Fruit fly (Drosophila melanogaster) whole organism, wandering third instar larva: ENCODE measurements around the gene CG10616.

Experiments
- Abd-B ChIP-seq: fragments of >200 bp; optimal IDR thresholded peaks from 2 replicates; lab custom pipeline; 2017; ENCODE audit warnings: missing biosample characterization, missing genetic modification characterization
- CG32264 ChIP-seq: fragments of 200-800 bp; sonication (Bioruptor generic); optimal IDR thresholded peaks from 2 replicates; lab custom pipeline; 2016; ENCODE audit warnings: missing biosample characterization, missing genetic modification characterization
- CG9705 ChIP-seq: fragments of 200-800 bp; sonication (Bioruptor generic); optimal IDR thresholded peaks from 2 replicates; lab custom pipeline; 2018; ENCODE audit warnings: missing biosample characterization, mild to moderate bottlenecking, missing genetic modification characterization
- Dfd ChIP-seq: fragments of >200 bp; optimal IDR thresholded peaks from 2 replicates; lab custom pipeline; 2017; ENCODE audit warnings: missing biosample characterization, missing genetic modification characterization
- Dif ChIP-seq: fragments of 200-275, 200-300 bp; sonication (Bioruptor generic); optimal IDR thresholded peaks from 2 replicates; lab custom pipeline; 2018; ENCODE audit warnings: missing biosample characterization, missing genetic modification characterization; ENCODE audit not compliant: partially characterized antibody
- GATAd ChIP-seq: sonication (Bioruptor generic); optimal IDR thresholded peaks from 2 replicates; lab custom pipeline; 2016; ENCODE audit warnings: missing biosample characterization, missing genetic modification characterization
- HLH106 ChIP-seq: fragments of 200-800 bp; optimal IDR thresholded peaks from 3 replicates; lab custom pipeline; 2019; ENCODE audit warnings: missing biosample characterization, mild to moderate bottlenecking, missing genetic modification characterization, moderate library complexity
- Hnf4 ChIP-seq: fragments of 200-800 bp; sonication (Bioruptor generic); optimal IDR thresholded peaks from 2 replicates; lab custom pipeline; 2016; ENCODE audit warnings: missing biosample characterization, mild to moderate bottlenecking, missing genetic modification characterization
- Hr83 ChIP-seq: fragments of 200-300 bp; sonication (Bioruptor generic); optimal IDR thresholded peaks from 2 replicates; lab custom pipeline; 2016; ENCODE audit warnings: missing biosample characterization, mild to moderate bottlenecking, missing genetic modification characterization, moderate library complexity; ENCODE audit not compliant: poor library complexity, severe bottlenecking
- Jra ChIP-seq: sonication (Bioruptor generic); optimal IDR thresholded peaks from 2 replicates; lab custom pipeline; 2016; ENCODE audit warnings: missing biosample characterization, missing genetic modification characterization
- Mio ChIP-seq: sonication (Bioruptor generic); optimal IDR thresholded peaks from 2 replicates; lab custom pipeline; 2016; ENCODE audit warnings: missing biosample characterization, missing genetic modification characterization
- Myc ChIP-seq: fragments of >200 bp; optimal IDR thresholded peaks from 2 replicates; lab custom pipeline; 2017
- N ChIP-seq: fragments of >200 bp; optimal IDR thresholded peaks from 2 replicates; lab custom pipeline; 2018; ENCODE audit warnings: missing biosample characterization, missing external identifiers, missing genetic modification characterization
- Rel ChIP-seq, 2 experiments: fragments of 200-800 bp; sonication (Bioruptor generic) in 1 of 2; optimal IDR thresholded peaks; 2 replicates in 1 of 2; 3 replicates in 1 of 2; lab custom pipeline; 2016 to 2019; ENCODE audit warnings: mild to moderate bottlenecking in 2 of 2, missing biosample characterization in 2 of 2, missing genetic modification characterization in 2 of 2, moderate library complexity in 1 of 2
- Sp1 ChIP-seq: fragments of 200-800 bp; sonication (Bioruptor generic); optimal IDR thresholded peaks from 3 replicates; lab custom pipeline; 2019; ENCODE audit warnings: missing biosample characterization, mild to moderate bottlenecking, missing genetic modification characterization, moderate library complexity
- Vsx2 ChIP-seq: fragments of 200-300, 225-300 bp; sonication (Bioruptor generic); optimal IDR thresholded peaks from 2 replicates; lab custom pipeline; 2018; ENCODE audit warnings: missing biosample characterization, missing genetic modification characterization; ENCODE audit not compliant: partially characterized antibody
- br ChIP-seq: fragments of 200-800 bp; sonication (Bioruptor generic); optimal IDR thresholded peaks from 2 replicates; lab custom pipeline; 2016; ENCODE audit warnings: missing biosample characterization, missing genetic modification characterization
- brk ChIP-seq: fragments of 200-800 bp; sonication (Bioruptor generic); optimal IDR thresholded peaks from 2 replicates; lab custom pipeline; 2016; ENCODE audit warnings: missing biosample characterization, mild to moderate bottlenecking, missing genetic modification characterization
- dl ChIP-seq, 2 experiments: fragments of 175-275, 200-275 bp in 1 of 2; fragments of 200-275 bp in 1 of 2; sonication (Bioruptor generic); optimal IDR thresholded peaks; lab custom pipeline; 2018; ENCODE audit warnings: mild to moderate bottlenecking in 2 of 2, missing biosample characterization in 2 of 2, missing genetic modification characterization in 2 of 2, moderate library complexity in 2 of 2; ENCODE audit not compliant: partially characterized antibody in 2 of 2, insufficient read depth in 1 of 2
- dsf ChIP-seq: sonication (Bioruptor generic); optimal IDR thresholded peaks from 2 replicates; lab custom pipeline; 2016; ENCODE audit warnings: missing biosample characterization, missing genetic modification characterization, borderline replicate concordance
- ey ChIP-seq: fragments of 200-800 bp; sonication (Bioruptor generic); optimal IDR thresholded peaks from 2 replicates; lab custom pipeline; 2016; ENCODE audit warnings: missing biosample characterization, missing genetic modification characterization
- foxo ChIP-seq, 2 experiments: fragments of 200-800 bp; sonication (Bioruptor generic); optimal IDR thresholded peaks; 2 replicates in 1 of 2; 3 replicates in 1 of 2; lab custom pipeline; 2016 to 2017; ENCODE audit warnings: missing biosample characterization in 2 of 2, missing genetic modification characterization in 2 of 2
- fru ChIP-seq: fragments of 200-800 bp; sonication (Bioruptor generic); optimal IDR thresholded peaks from 3 replicates; lab custom pipeline; 2016; ENCODE audit warnings: missing biosample characterization, mild to moderate bottlenecking, missing genetic modification characterization
- h ChIP-seq: fragments of 200-800 bp; sonication (Bioruptor generic); optimal IDR thresholded peaks from 3 replicates; lab custom pipeline; 2016; ENCODE audit warnings: missing biosample characterization, mild to moderate bottlenecking, missing genetic modification characterization
- jim ChIP-seq: fragments of 175-275, 200-325 bp; sonication (Bioruptor generic); optimal IDR thresholded peaks from 2 replicates; lab custom pipeline; 2016; ENCODE audit warnings: missing biosample characterization, mild to moderate bottlenecking, missing genetic modification characterization
- pan ChIP-seq: fragments of >200 bp; optimal IDR thresholded peaks from 2 replicates; lab custom pipeline; 2017
- psq ChIP-seq: fragments of 200-800 bp; sonication (Bioruptor generic); optimal IDR thresholded peaks from 3 replicates; lab custom pipeline; 2017; ENCODE audit warnings: missing biosample characterization, mild to moderate bottlenecking, missing genetic modification characterization, moderate library complexity
- rgr ChIP-seq: fragments of 200-800 bp; sonication (Bioruptor generic); optimal IDR thresholded peaks from 3 replicates; lab custom pipeline; 2016; ENCODE audit warnings: missing biosample characterization, mild to moderate bottlenecking, missing genetic modification characterization
- sv ChIP-seq: fragments of 200-800 bp; sonication (Bioruptor generic); optimal IDR thresholded peaks from 3 replicates; lab custom pipeline; 2016; ENCODE audit warnings: missing biosample characterization, missing genetic modification characterization
- tai ChIP-seq: sonication (Bioruptor generic); optimal IDR thresholded peaks from 2 replicates; lab custom pipeline; 2016; ENCODE audit warnings: missing biosample characterization, missing genetic modification characterization
- woc ChIP-seq: sonication (Bioruptor generic); optimal IDR thresholded peaks from 2 replicates; lab custom pipeline; 2016; ENCODE audit warnings: missing biosample characterization, mild to moderate bottlenecking, missing genetic modification characterization

CG10616 gene

DNA sequence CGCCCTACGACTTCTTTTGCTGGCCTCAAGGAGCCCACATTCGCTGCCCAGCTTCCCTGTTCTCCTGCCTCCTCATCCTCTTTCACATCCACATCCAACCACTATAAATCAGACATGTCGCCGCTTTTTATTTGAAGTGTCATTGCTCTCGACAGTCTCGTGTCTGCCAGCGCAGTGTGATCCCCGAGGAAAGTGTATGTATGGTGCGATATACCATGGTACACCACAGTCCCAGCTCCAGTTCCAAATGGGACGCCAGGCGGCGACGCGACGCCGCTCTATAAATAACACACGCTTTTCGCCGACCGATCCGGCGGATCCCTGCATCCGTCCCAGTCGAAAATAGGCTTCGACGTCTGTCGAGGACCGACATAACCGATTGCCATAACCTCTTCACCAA is 6.7 kb downstream of the CG10616 start:
- TF ChIP-seq Dif (GFP tag; lab: Kevin White, UChicago): no peak
- no peak for TF ChIP-seq h (GFP tag; lab: Kevin White, UChicago)
- TF ChIP-seq dsf: no peak
- TF ChIP-seq Mio (GFP tag; lab: Kevin White, UChicago): no peak

- no peak for TF ChIP-seq Mio (GFP tag; lab: Kevin White, UChicago)
- TF ChIP-seq HLH106 (tag; lab: Kevin White, UChicago): no peak
- TF ChIP-seq pan (lab: Kevin White, UChicago): no peak
- TF ChIP-seq Rel (GFP tag; optimal IDR thresholded peaks at IDR 0.05; lab: Kevin White, UChicago): no peak
- TF ChIP-seq Rel (tag; optimal IDR thresholded peaks at IDR 0.05; lab: Kevin White, UChicago): no peak
- no peak for TF ChIP-seq GATAd (GFP tag; lab: Kevin White, UChicago)
- no peak for TF ChIP-seq N (GFP tag; lab: Kevin White, UChicago)
- TF ChIP-seq br (GFP tag; lab: Kevin White, UChicago): no peak
Observed at dm6 chr3L:12482246-12482645, 10.7 kb downstream of the CG10616 start, which contains the start of gene CG33725. Gene CG33725 (plus strand): TSS chr3L:12482609.

DNA sequence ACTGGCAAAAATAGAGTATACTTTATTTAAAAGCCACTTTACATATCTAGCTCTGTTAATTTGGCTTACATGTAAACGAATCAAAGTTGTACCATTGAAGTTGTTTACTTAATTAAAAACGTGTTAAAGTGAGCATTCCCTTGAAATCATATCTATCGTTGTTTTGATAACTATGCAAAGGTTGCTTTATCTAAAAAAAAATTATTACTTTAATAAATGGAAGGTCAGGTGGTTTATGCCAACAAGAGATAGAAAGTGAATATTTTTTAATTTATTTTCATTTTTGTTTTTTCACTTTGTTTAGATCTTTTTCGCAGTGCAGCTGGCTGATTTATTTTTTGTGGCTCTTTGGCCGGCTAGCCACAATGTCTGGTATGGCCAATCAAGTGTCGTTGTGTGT is 11.4 kb downstream of the CG10616 start:
- no peak for TF ChIP-seq Hr83 (GFP tag; lab: Kevin White, UChicago)
- TF ChIP-seq Hnf4 (GFP tag; lab: Kevin White, UChicago): peak; percentile 14
- no peak for TF ChIP-seq Dif (GFP tag; lab: Kevin White, UChicago)
- no peak for TF ChIP-seq Vsx2 (GFP tag; lab: Kevin White, UChicago)
- no peak for TF ChIP-seq Mio (GFP tag; lab: Kevin White, UChicago)
- TF ChIP-seq pan (lab: Kevin White, UChicago): no peak
- no peak for TF ChIP-seq woc
- no peak for TF ChIP-seq Abd-B
- peak; percentile 8 for TF ChIP-seq fru (GFP tag; lab: Kevin White, UChicago)
- no peak for TF ChIP-seq GATAd (GFP tag; lab: Kevin White, UChicago)
- TF ChIP-seq Sp1: no peak
- TF ChIP-seq tai: no peak
- peak in 1 of 2 experiments; percentile 16 for TF ChIP-seq foxo (GFP tag; optimal IDR thresholded peaks at IDR 0.05; lab: Kevin White, UChicago)
- peak; percentile 47 for TF ChIP-seq h (GFP tag; lab: Kevin White, UChicago)
- TF ChIP-seq rgr (GFP tag; lab: Kevin White, UChicago): peak; percentile 21
- no peak for TF ChIP-seq dl (GFP tag; optimal IDR thresholded peaks at IDR 0.05; lab: Kevin White, UChicago; ENCODE audit: insufficient read depth in 1 of 2, partially characterized antibody in 2 of 2)
- TF ChIP-seq jim (GFP tag; lab: Kevin White, UChicago): no peak
- TF ChIP-seq brk (GFP tag; lab: Kevin White, UChicago): no peak
- no peak for TF ChIP-seq Dfd (GFP tag; lab: Kevin White, UChicago)
- no peak for TF ChIP-seq Myc
- peak; percentile 68 for TF ChIP-seq sv (GFP tag; lab: Kevin White, UChicago)
- no peak for TF ChIP-seq CG32264 (GFP tag; lab: Kevin White, UChicago)
- TF ChIP-seq HLH106 (tag; lab: Kevin White, UChicago): peak; percentile 16
- TF ChIP-seq br (GFP tag; lab: Kevin White, UChicago): no peak
- peak; percentile 13 for TF ChIP-seq ey (GFP tag; lab: Kevin White, UChicago)
- peak; percentile 13 for TF ChIP-seq psq (GFP tag; lab: Kevin White, UChicago)
- no peak for TF ChIP-seq CG9705 (GFP tag; lab: Kevin White, UChicago)

- TF ChIP-seq N (GFP tag; lab: Kevin White, UChicago) (no peak), Jra (GFP tag; lab: Kevin White, UChicago) (no peak), Dif (GFP tag; lab: Kevin White, UChicago) (no peak), CG9705 (GFP tag; lab: Kevin White, UChicago) (no peak), h (GFP tag; lab: Kevin White, UChicago) (no peak), Rel (GFP tag; optimal IDR thresholded peaks at IDR 0.05; lab: Kevin White, UChicago) (no peak), Rel (tag; optimal IDR thresholded peaks at IDR 0.05; lab: Kevin White, UChicago) (no peak), br (GFP tag; lab: Kevin White, UChicago) (no peak), dl (GFP tag; optimal IDR thresholded peaks at IDR 0.05; lab: Kevin White, UChicago; ENCODE audit: insufficient read depth in 1 of 2, partially characterized antibody in 2 of 2) (no peak)
Observed at dm6 chr3L:12484464-12484863, 12.9 kb downstream of the CG10616 start.
